Fruit fly (Drosophila melanogaster) whole organism, embryonic: ENCODE measurements around the gene CG6230.
A peak's percentile ranks its signal among the peaks of the same experiment; 100 is the strongest.

Experiments
- Abd-B ChIP-seq: fragments of 200-800 bp; sonication (Bioruptor generic); optimal IDR thresholded peaks from 2 replicates; lab custom pipeline; 2018; ENCODE audit warnings: missing biosample characterization, mild to moderate bottlenecking, missing genetic modification characterization, moderate library complexity
- Ada2b ChIP-seq: fragments of 200-800 bp; sonication (Bioruptor generic); IDR thresholded peaks from 2 replicates; pipeline ENCODE4 v1.3.6; 2022; ENCODE audit warnings: missing biosample characterization, missing genetic modification characterization
- Antp ChIP-seq: fragments of 200-800 bp; sonication (Bioruptor generic); optimal IDR thresholded peaks from 3 replicates; lab custom pipeline; 2016; ENCODE audit warnings: missing biosample characterization, missing genetic modification characterization
- Atf6 ChIP-seq: fragments of 200-800 bp; sonication (Bioruptor generic); IDR thresholded peaks from 2 replicates; pipeline ENCODE4 v1.3.6; 2022; ENCODE audit warnings: missing biosample characterization, missing genetic modification characterization
- CG10543 ChIP-seq: fragments of 200-800 bp; sonication (Bioruptor generic); optimal IDR thresholded peaks from 3 replicates; lab custom pipeline; 2017; ENCODE audit warnings: missing biosample characterization, mild to moderate bottlenecking, missing genetic modification characterization, moderate library complexity
- CG11456 ChIP-seq: fragments of 200-800 bp; sonication (Bioruptor generic); IDR thresholded peaks from 3 replicates; pipeline ENCODE4 v1.3.6; 2022; ENCODE audit warnings: missing biosample characterization, missing genetic modification characterization
- CG12071 ChIP-seq: fragments of 200-800 bp; sonication (Bioruptor generic); optimal IDR thresholded peaks from 3 replicates; lab custom pipeline; 2018; ENCODE audit warnings: missing biosample characterization, mild to moderate bottlenecking, missing genetic modification characterization
- CG12236 ChIP-seq: fragments of 200-800 bp; sonication (Bioruptor generic); optimal IDR thresholded peaks from 2 replicates; lab custom pipeline; 2016; ENCODE audit warnings: missing biosample characterization, missing genetic modification characterization
- CG12744 ChIP-seq: fragments of 200-800 bp; sonication (Bioruptor generic); optimal IDR thresholded peaks from 2 replicates; lab custom pipeline; 2016; ENCODE audit warnings: missing biosample characterization, missing genetic modification characterization
- CG14441 ChIP-seq: fragments of 200-800 bp; sonication (Bioruptor generic); IDR thresholded peaks from 2 replicates; pipeline ENCODE4 v1.3.6; 2022; ENCODE audit warnings: missing biosample characterization, missing genetic modification characterization
- CG1529 ChIP-seq: fragments of 200-800 bp; sonication (Bioruptor generic); optimal IDR thresholded peaks from 3 replicates; lab custom pipeline; 2018; ENCODE audit warnings: missing biosample characterization, missing genetic modification characterization
- CG1602 ChIP-seq: fragments of 200-800 bp; sonication (Bioruptor generic); optimal IDR thresholded peaks from 3 replicates; lab custom pipeline; 2016; ENCODE audit warnings: missing biosample characterization, missing genetic modification characterization
- CG17186 ChIP-seq: fragments of 200-800 bp; sonication (Bioruptor generic); optimal IDR thresholded peaks from 3 replicates; lab custom pipeline; 2017; ENCODE audit warnings: missing biosample characterization, missing genetic modification reagents, missing genetic modification characterization
- CG17328 ChIP-seq: fragments of 200-800 bp; sonication (Bioruptor generic); IDR thresholded peaks from 2 replicates; pipeline ENCODE4 v1.3.6; 2022; ENCODE audit warnings: missing biosample characterization, missing genetic modification characterization
- CG17361 ChIP-seq: fragments of 200-800 bp; sonication (Bioruptor generic); IDR thresholded peaks from 3 replicates; pipeline ENCODE4 v1.3.6; 2022; ENCODE audit warnings: missing biosample characterization, missing genetic modification characterization
- CG18476 ChIP-seq: fragments of 200-800 bp; sonication (Bioruptor generic); optimal IDR thresholded peaks from 2 replicates; lab custom pipeline; 2016; ENCODE audit warnings: missing biosample characterization, mild to moderate bottlenecking, missing genetic modification characterization
- CG34224 ChIP-seq: fragments of 200-800 bp; sonication (Bioruptor generic); IDR thresholded peaks from 3 replicates; pipeline ENCODE4 v1.3.6; 2022; ENCODE audit warnings: missing biosample characterization, missing genetic modification characterization; ENCODE audit not compliant: partially characterized antibody
- CG42726 ChIP-seq: fragments of 200-800 bp; sonication (Bioruptor generic); IDR thresholded peaks from 2 replicates; pipeline ENCODE4 v1.3.6; 2022; ENCODE audit warnings: missing biosample characterization, missing genetic modification characterization; ENCODE audit not compliant: partially characterized antibody
- CG6854 ChIP-seq: fragments of 200-800 bp; sonication (Bioruptor generic); optimal IDR thresholded peaks from 3 replicates; lab custom pipeline; 2017; ENCODE audit warnings: missing biosample characterization, mild to moderate bottlenecking, missing genetic modification characterization
- CG7357 ChIP-seq: fragments of 200-800 bp; sonication (Bioruptor generic); IDR thresholded peaks from 3 replicates; pipeline ENCODE4 v1.3.6; 2022; ENCODE audit warnings: missing biosample characterization, missing genetic modification characterization
- CG8290 ChIP-seq, 3 experiments: fragments of 200-800 bp; sonication (Bioruptor generic); optimal IDR thresholded peaks; 2 replicates each; lab custom pipeline; 2016 to 2019; ENCODE audit warnings: missing biosample characterization in 3 of 3, missing genetic modification characterization in 3 of 3, mild to moderate bottlenecking in 2 of 3, moderate library complexity in 1 of 3
- CG9609 ChIP-seq: fragments of 200-800 bp; sonication (Bioruptor generic); optimal IDR thresholded peaks from 3 replicates; lab custom pipeline; 2016; ENCODE audit warnings: missing biosample characterization, missing genetic modification characterization
- CG9876 ChIP-seq: fragments of 200-800 bp; sonication (Bioruptor generic); optimal IDR thresholded peaks from 2 replicates; lab custom pipeline; 2016; ENCODE audit warnings: missing biosample characterization, missing genetic modification characterization
- Camta ChIP-seq: fragments of 200-800 bp; sonication (Bioruptor generic); optimal IDR thresholded peaks from 2 replicates; lab custom pipeline; 2016; ENCODE audit warnings: missing biosample characterization, missing genetic modification characterization
- Dbx ChIP-seq: fragments of 200-800 bp; sonication (Bioruptor generic); IDR thresholded peaks from 3 replicates; pipeline ENCODE4 v1.3.6; 2022; ENCODE audit warnings: missing biosample characterization, missing genetic modification characterization
- E2f1 ChIP-seq: fragments of 200-800 bp; sonication (Bioruptor generic); IDR thresholded peaks from 2 replicates; pipeline ENCODE4 v1.3.6; 2022; ENCODE audit warnings: missing biosample characterization, missing genetic modification characterization
- Ets97D ChIP-seq: fragments of 200-800 bp; sonication (Bioruptor generic); optimal IDR thresholded peaks from 3 replicates; lab custom pipeline; 2016; ENCODE audit warnings: missing biosample characterization, missing genetic modification characterization
- Lhr ChIP-seq: fragments of 200-800 bp; sonication (Bioruptor generic); optimal IDR thresholded peaks from 3 replicates; lab custom pipeline; 2017; ENCODE audit warnings: mild to moderate bottlenecking, missing biosample characterization, missing genetic modification reagents, missing genetic modification characterization
- Ssrp ChIP-seq: fragments of 200-800 bp; sonication (Bioruptor generic); optimal IDR thresholded peaks from 2 replicates; lab custom pipeline; 2018; ENCODE audit warnings: missing biosample characterization, mild to moderate bottlenecking, missing genetic modification characterization, moderate library complexity
- TFAM ChIP-seq: fragments of 200-800 bp; sonication (Bioruptor generic); optimal IDR thresholded peaks from 2 replicates; lab custom pipeline; 2017; ENCODE audit warnings: missing biosample characterization, missing genetic modification characterization, inconsistent platforms
- Taf1 ChIP-seq: fragments of 200-800 bp; sonication (Bioruptor generic); IDR thresholded peaks from 2 replicates; pipeline ENCODE4 v1.3.6; 2022; ENCODE audit warnings: missing biosample characterization, missing genetic modification characterization
- al ChIP-seq: fragments of 200-800 bp; sonication (Bioruptor generic); IDR thresholded peaks from 2 replicates; pipeline ENCODE4 v1.3.6; 2022; ENCODE audit warnings: missing biosample characterization, missing genetic modification characterization
- amos ChIP-seq: fragments of 200-800 bp; sonication (Bioruptor generic); IDR thresholded peaks from 2 replicates; pipeline ENCODE4 v1.3.6; 2022; ENCODE audit warnings: missing biosample characterization, missing genetic modification characterization; ENCODE audit not compliant: partially characterized antibody
- ase ChIP-seq: fragments of 200-800 bp; sonication (Bioruptor generic); IDR thresholded peaks from 3 replicates; pipeline ENCODE4 v1.3.6; 2022; ENCODE audit warnings: missing biosample characterization, missing genetic modification characterization
- bigmax ChIP-seq: fragments of 200-800 bp; sonication (Bioruptor generic); optimal IDR thresholded peaks from 2 replicates; lab custom pipeline; 2018; ENCODE audit warnings: missing biosample characterization, mild to moderate bottlenecking, missing genetic modification characterization
- da ChIP-seq: fragments of 200-800 bp; sonication (Bioruptor generic); optimal IDR thresholded peaks from 2 replicates; lab custom pipeline; 2016; ENCODE audit warnings: missing biosample characterization, missing genetic modification characterization
- grau ChIP-seq: fragments of 200-800 bp; optimal IDR thresholded peaks from 3 replicates; lab custom pipeline; 2019; ENCODE audit warnings: missing biosample characterization, mild to moderate bottlenecking, missing genetic modification characterization, moderate library complexity
- gsb ChIP-seq: fragments of 200-800 bp; sonication (Bioruptor generic); IDR thresholded peaks from 2 replicates; pipeline ENCODE4 v1.3.6; 2022; ENCODE audit warnings: missing biosample characterization, missing genetic modification characterization
- lbe ChIP-seq: fragments of 200-800 bp; sonication (Bioruptor generic); optimal IDR thresholded peaks from 2 replicates; lab custom pipeline; 2016; ENCODE audit warnings: missing biosample characterization, mild to moderate bottlenecking, missing genetic modification characterization
- luna ChIP-seq: fragments of 200-800 bp; sonication (Bioruptor generic); optimal IDR thresholded peaks from 2 replicates; lab custom pipeline; 2016; ENCODE audit warnings: missing biosample characterization, missing genetic modification characterization
- maf-S ChIP-seq: fragments of 200-800 bp; sonication (Bioruptor generic); optimal IDR thresholded peaks from 2 replicates; lab custom pipeline; 2016; ENCODE audit warnings: missing biosample characterization, missing genetic modification characterization
- nerfin-1 ChIP-seq: fragments of 200-800 bp; sonication (Bioruptor generic); optimal IDR thresholded peaks from 3 replicates; lab custom pipeline; 2019; ENCODE audit warnings: missing biosample characterization, mild to moderate bottlenecking, missing genetic modification characterization, moderate library complexity
- odd ChIP-seq: fragments of 200-800 bp; sonication (Bioruptor generic); optimal IDR thresholded peaks from 2 replicates; lab custom pipeline; 2017; ENCODE audit warnings: missing biosample characterization, mild to moderate bottlenecking, missing genetic modification characterization
- pb ChIP-seq: fragments of 200-800 bp; sonication (Bioruptor generic); optimal IDR thresholded peaks from 3 replicates; lab custom pipeline; 2016; ENCODE audit warnings: missing biosample characterization, missing genetic modification characterization
- ro ChIP-seq: fragments of 200-800 bp; sonication (Bioruptor generic); IDR thresholded peaks from 2 replicates; pipeline ENCODE4 v1.3.6; 2022; ENCODE audit warnings: missing biosample characterization, missing genetic modification characterization
- run ChIP-seq: fragments of 200-800 bp; sonication (Bioruptor generic); optimal IDR thresholded peaks from 3 replicates; lab custom pipeline; 2018; ENCODE audit warnings: missing biosample characterization, mild to moderate bottlenecking, missing genetic modification characterization
- sens-2 ChIP-seq: fragments of 200-800 bp; sonication (Bioruptor generic); IDR thresholded peaks from 2 replicates; pipeline ENCODE4 v1.3.6; 2022; ENCODE audit warnings: missing biosample characterization, missing genetic modification characterization
- so ChIP-seq: fragments of 200-800 bp; sonication (Bioruptor generic); IDR thresholded peaks from 3 replicates; pipeline ENCODE4 v1.3.6; 2022; ENCODE audit warnings: missing biosample characterization, missing genetic modification characterization
- tap ChIP-seq: fragments of 200-800 bp; optimal IDR thresholded peaks from 3 replicates; lab custom pipeline; 2019; ENCODE audit warnings: missing biosample characterization, mild to moderate bottlenecking, missing genetic modification characterization, moderate library complexity
- tin ChIP-seq: fragments of 200-800 bp; sonication (Bioruptor generic); optimal IDR thresholded peaks from 3 replicates; lab custom pipeline; 2016; ENCODE audit warnings: missing biosample characterization, missing genetic modification characterization
- vnd ChIP-seq: fragments of 200-800 bp; sonication (Bioruptor generic); IDR thresholded peaks from 3 replicates; pipeline ENCODE4 v1.3.6; 2022; ENCODE audit warnings: missing biosample characterization, missing genetic modification characterization; ENCODE audit not compliant: partially characterized antibody

CG6230 gene

dm6 chr2L:11113011-11113528, 7.0 kb downstream of the CG6230 start, which contains the start of gene Idua (continued):
- TF ChIP-seq maf-S (GFP tag; lab: Kevin White, UChicago) (no peak), Lhr (GFP tag; lab: Kevin White, UChicago) (no peak), Ets97D (GFP tag; lab: Kevin White, UChicago) (no peak), Ssrp (tag; lab: Kevin White, UChicago) (peak; percentile 58), CG9876 (GFP tag; lab: Kevin White, UChicago) (no peak), gsb (GFP tag; lab: Robert Waterston, UW) (peak; percentile 40; the same call in 1 of the 2 replicates), CG17186 (GFP tag; lab: Kevin White, UChicago) (no peak), CG6854 (GFP tag; lab: Kevin White, UChicago) (peak; percentile 82), grau (tag; lab: Kevin White, UChicago) (peak; percentile 83), amos (GFP tag; lab: Robert Waterston, UW) (no peak), bigmax (GFP tag; lab: Kevin White, UChicago) (no peak), Antp (GFP tag; lab: Kevin White, UChicago) (no peak), run (tag; lab: Kevin White, UChicago) (peak; percentile 29), pb (GFP tag; lab: Kevin White, UChicago) (no peak), CG8290 (GFP tag; optimal IDR thresholded peaks at IDR 0.05; lab: Kevin White, UChicago) (no peak), CG8290 (tag; optimal IDR thresholded peaks at IDR 0.05; lab: Kevin White, UChicago) (no peak), lbe (GFP tag; lab: Kevin White, UChicago) (no peak), TFAM (no peak), CG11456 (GFP tag; lab: Robert Waterston, UW) (no peak; the same call in 2 of the 3 replicates), da (GFP tag; lab: Kevin White, UChicago) (peak; percentile 11), Atf6 (GFP tag; lab: Robert Waterston, UW) (peak; percentile 75), CG42726 (GFP tag; lab: Robert Waterston, UW) (no peak), Taf1 (GFP tag; lab: Robert Waterston, UW) (no peak), CG1529 (GFP tag; lab: Kevin White, UChicago) (no peak), Camta (no peak), al (GFP tag; lab: Robert Waterston, UW) (peak; percentile 39; the same call in 1 of the 2 replicates), tin (peak; percentile 68), luna (GFP tag; lab: Kevin White, UChicago) (no peak), CG7357 (GFP tag; lab: Robert Waterston, UW) (peak; percentile 60; the same call in 1 of the 3 replicates), CG10543 (peak; percentile 81), nerfin-1 (no peak), ro (GFP tag; lab: Robert Waterston, UW) (no peak), CG12071 (no peak), E2f1 (GFP tag; lab: Robert Waterston, UW) (peak; percentile 39; the same call in 1 of the 2 replicates), CG17328 (GFP tag; lab: Robert Waterston, UW) (no peak), CG9609 (GFP tag; lab: Kevin White, UChicago) (no peak), Ada2b (GFP tag; lab: Robert Waterston, UW) (peak; percentile 53; the same call in 1 of the 2 replicates), ase (peak; percentile 67), Abd-B (GFP tag; lab: Kevin White, UChicago) (peak; percentile 13), so (GFP tag; lab: Robert Waterston, UW) (peak; percentile 61; the same call in 1 of the 3 replicates), odd (GFP tag; lab: Kevin White, UChicago) (peak; percentile 80), Dbx (GFP tag; lab: Robert Waterston, UW) (peak; percentile 37; the same call in 1 of the 3 replicates), CG14441 (peak; percentile 18; the same call in 1 of the 2 replicates), CG1602 (GFP tag; lab: Kevin White, UChicago) (peak; percentile 21), CG18476 (GFP tag; lab: Kevin White, UChicago) (peak; percentile 48), sens-2 (GFP tag; lab: Robert Waterston, UW) (no peak), tap (no peak), CG12744 (GFP tag; lab: Kevin White, UChicago) (no peak), vnd (GFP tag; lab: Robert Waterston, UW) (no peak), CG17361 (no peak), CG34224 (GFP tag; lab: Robert Waterston, UW) (no peak), CG12236 (no peak)
